Worm (Caenorhabditis elegans) whole organism, L2 larva: ENCODE data around the gene F09A5.2.

ENCODE experiments used
- C34F6.9 ChIP-seq: fragments of 150-350 bp; optimal IDR thresholded peaks from 2 replicates; lab custom pipeline; 2014; ENCODE audit warnings: missing biosample characterization, missing genetic modification characterization
- elt-3 ChIP-seq: sonication (generic microtip); optimal IDR thresholded peaks from 2 replicates; lab custom pipeline; 2017; ENCODE audit warnings: missing biosample characterization, missing genetic modification characterization
- lin-11 ChIP-seq: fragments of 150-350 bp; sonication (generic microtip); optimal IDR thresholded peaks from 2 replicates; lab custom pipeline; 2014; ENCODE audit warnings: missing biosample characterization, missing genetic modification characterization, inconsistent platforms, mixed read lengths
- mbf-1 ChIP-seq: sonication (generic microtip); optimal IDR thresholded peaks from 2 replicates; lab custom pipeline; 2017; ENCODE audit warnings: missing biosample characterization, missing genetic modification characterization
- peb-1 ChIP-seq: fragments of 150-350 bp; optimal IDR thresholded peaks from 2 replicates; lab custom pipeline; 2014; ENCODE audit warnings: missing biosample characterization, missing genetic modification characterization
- sma-9 ChIP-seq, 2 experiments: fragments of 150-350 bp in 1 of 2; sonication (generic microtip) in 1 of 2; optimal IDR thresholded peaks; 2 replicates each; lab custom pipeline; 2014 to 2016; ENCODE audit warnings: missing genetic modification characterization in 2 of 2, mild to moderate bottlenecking in 1 of 2, missing biosample characterization in 1 of 2, missing compliant biosample characterization in 1 of 2, missing genetic modification reagents in 1 of 2, moderate library complexity in 1 of 2
- unc-62 ChIP-seq: fragments of 150-350 bp; optimal IDR thresholded peaks from 2 replicates; lab custom pipeline; 2014; ENCODE audit warnings: missing biosample characterization, missing genetic modification reagents, missing genetic modification characterization
- zag-1 ChIP-seq: fragments of 150-350 bp; optimal IDR thresholded peaks from 2 replicates; lab custom pipeline; 2014; ENCODE audit warnings: missing biosample characterization, missing genetic modification characterization

Gene F09A5.2

ce11 chrX:13182012-13182411, 47.1 kb downstream of the F09A5.2 start:
- TF ChIP-seq lin-11 (tag; lab: Kevin White, UChicago), result no peak
- TF ChIP-seq elt-3, result no peak
- TF ChIP-seq peb-1 (tag; lab: Kevin White, UChicago), result no peak
- no peak for TF ChIP-seq sma-9 (GFP tag; optimal IDR thresholded peaks at IDR 0.05; lab: Kevin White, UChicago)
- TF ChIP-seq sma-9 (tag; optimal IDR thresholded peaks at IDR 0.05; lab: Kevin White, UChicago), result no peak
- no peak for TF ChIP-seq mbf-1 (tag; lab: Kevin White, UChicago)
- no peak for TF ChIP-seq zag-1 (tag; lab: Kevin White, UChicago)
- TF ChIP-seq C34F6.9 (tag; lab: Kevin White, UChicago), result no peak
- TF ChIP-seq unc-62 (GFP tag; lab: Kevin White, UChicago), result no peak
